Fruit fly (Drosophila melanogaster) whole organism, prepupa: ENCODE measurements around the gene Clc.

ENCODE experiments used
- CG10631 ChIP-seq: fragments of 200-800 bp; sonication (Bioruptor generic); optimal IDR thresholded peaks from 2 replicates; lab custom pipeline; 2016; ENCODE audit warnings: missing biosample characterization, missing genetic modification characterization
- CG10669 ChIP-seq: fragments of 200-800 bp; sonication (Bioruptor generic); optimal IDR thresholded peaks from 3 replicates; lab custom pipeline; 2018; ENCODE audit warnings: missing biosample characterization, mild to moderate bottlenecking, missing genetic modification characterization, moderate library complexity
- CG11294 ChIP-seq: fragments of 200-800 bp; sonication (Bioruptor generic); IDR thresholded peaks from 2 replicates; pipeline ENCODE4 v1.3.6; 2022; ENCODE audit warnings: missing biosample characterization, missing genetic modification characterization
- CG11762 ChIP-seq: fragments of 200-800 bp; sonication (Bioruptor generic); optimal IDR thresholded peaks from 3 replicates; lab custom pipeline; 2016; ENCODE audit warnings: missing biosample characterization, missing genetic modification characterization; ENCODE audit not compliant: insufficient read depth
- CG15336 ChIP-seq: fragments of 200-800 bp; sonication (Bioruptor generic); IDR thresholded peaks from 2 replicates; pipeline ENCODE4 v1.3.6; 2022; ENCODE audit warnings: missing biosample characterization, missing genetic modification characterization
- CG16779 ChIP-seq: fragments of 200-800 bp; sonication (Bioruptor generic); optimal IDR thresholded peaks from 3 replicates; lab custom pipeline; 2017; ENCODE audit warnings: missing biosample characterization, mild to moderate bottlenecking, missing genetic modification characterization
- CG3032 ChIP-seq: fragments of 200-800 bp; optimal IDR thresholded peaks from 2 replicates; lab custom pipeline; 2019; ENCODE audit warnings: missing biosample characterization, mild to moderate bottlenecking, missing genetic modification characterization, moderate library complexity
- CG6163 ChIP-seq: fragments of 200-800 bp; sonication (Bioruptor generic); IDR thresholded peaks from 3 replicates; pipeline ENCODE4 v1.3.6; 2022; ENCODE audit warnings: missing biosample characterization, missing genetic modification characterization
- CG6276 ChIP-seq: fragments of 200-800 bp; sonication (Bioruptor generic); optimal IDR thresholded peaks from 2 replicates; lab custom pipeline; 2017; ENCODE audit warnings: missing biosample characterization, mild to moderate bottlenecking, missing genetic modification characterization
- CG6808 ChIP-seq: fragments of 200-800 bp; sonication (Bioruptor generic); optimal IDR thresholded peaks from 3 replicates; lab custom pipeline; 2017; ENCODE audit warnings: missing biosample characterization, missing genetic modification characterization, mild to moderate bottlenecking, moderate library complexity, missing genetic modification reagents
- CG6854 ChIP-seq: fragments of 200-800 bp; sonication (Bioruptor generic); optimal IDR thresholded peaks from 2 replicates; lab custom pipeline; 2017; ENCODE audit warnings: missing biosample characterization, mild to moderate bottlenecking, missing genetic modification characterization
- CG7368 ChIP-seq: fragments of 200-800 bp; sonication (Bioruptor generic); optimal IDR thresholded peaks from 3 replicates; lab custom pipeline; 2016; ENCODE audit warnings: missing biosample characterization, missing genetic modification characterization
- CG8119 ChIP-seq: fragments of 200-800 bp; sonication (Bioruptor generic); IDR thresholded peaks from 3 replicates; pipeline ENCODE4 v1.3.6; 2022; ENCODE audit warnings: missing biosample characterization, missing genetic modification characterization
- CG8319 ChIP-seq: fragments of 200-800 bp; sonication (Bioruptor generic); optimal IDR thresholded peaks from 3 replicates; lab custom pipeline; 2016; ENCODE audit warnings: missing biosample characterization, missing genetic modification characterization
- CG8632 ChIP-seq: fragments of 200-800 bp; sonication (Bioruptor generic); optimal IDR thresholded peaks from 3 replicates; lab custom pipeline; 2016; ENCODE audit warnings: missing biosample characterization, missing genetic modification characterization
- Eip78C ChIP-seq: fragments of 200-800 bp; sonication (Bioruptor generic); peaks from one replicate; lab custom pipeline; 2016; ENCODE audit warnings: missing biosample characterization, missing genetic modification characterization
- Eip93F ChIP-seq: fragments of 200-800 bp; sonication (Bioruptor generic); optimal IDR thresholded peaks from 2 replicates; lab custom pipeline; 2016; ENCODE audit warnings: missing biosample characterization, mild to moderate bottlenecking, missing genetic modification characterization
- Ets96B ChIP-seq: fragments of 200-800 bp; optimal IDR thresholded peaks from 2 replicates; lab custom pipeline; 2019; ENCODE audit warnings: missing biosample characterization, mild to moderate bottlenecking, missing genetic modification characterization, moderate library complexity
- Gug ChIP-seq: fragments of 200-800 bp; sonication (Bioruptor generic); IDR thresholded peaks from 2 replicates; pipeline ENCODE4 v1.3.6; 2022; ENCODE audit warnings: missing biosample characterization, missing genetic modification characterization
- Hr38 ChIP-seq: sonication (Bioruptor generic); optimal IDR thresholded peaks from 2 replicates; lab custom pipeline; 2016; ENCODE audit warnings: missing biosample characterization, missing genetic modification characterization
- Hr39 ChIP-seq: fragments of 200-800 bp; sonication (Bioruptor generic); optimal IDR thresholded peaks from 2 replicates; lab custom pipeline; 2016; ENCODE audit warnings: missing biosample characterization, missing genetic modification characterization
- Lpt ChIP-seq: fragments of 200-800 bp; sonication (Bioruptor generic); optimal IDR thresholded peaks from 3 replicates; lab custom pipeline; 2016; ENCODE audit warnings: missing biosample characterization, missing genetic modification characterization
- Met ChIP-seq: fragments of 200-800 bp; sonication (Bioruptor generic); optimal IDR thresholded peaks from 3 replicates; lab custom pipeline; 2016; ENCODE audit warnings: missing biosample characterization, missing genetic modification characterization
- Smox ChIP-seq: fragments of 200-800 bp; sonication (Bioruptor generic); optimal IDR thresholded peaks from 3 replicates; lab custom pipeline; 2016; ENCODE audit warnings: missing biosample characterization, missing genetic modification characterization
- Sox102F ChIP-seq: fragments of 200-800 bp; sonication (Bioruptor generic); optimal IDR thresholded peaks from 2 replicates; lab custom pipeline; 2016; ENCODE audit warnings: missing biosample characterization, mild to moderate bottlenecking, missing genetic modification characterization
- Sox14 ChIP-seq: fragments of 200-800 bp; sonication (Bioruptor generic); optimal IDR thresholded peaks from 3 replicates; lab custom pipeline; 2016; ENCODE audit warnings: missing biosample characterization, missing genetic modification characterization
- Sox15 ChIP-seq: fragments of 200-800 bp; sonication (Bioruptor generic); optimal IDR thresholded peaks from 3 replicates; lab custom pipeline; 2016; ENCODE audit warnings: missing biosample characterization, missing genetic modification characterization
- achi ChIP-seq: fragments of 200-800 bp; sonication (Bioruptor generic); optimal IDR thresholded peaks from 3 replicates; lab custom pipeline; 2016; ENCODE audit warnings: missing biosample characterization, missing genetic modification characterization
- acj6 ChIP-seq: fragments of 200-800 bp; sonication (Bioruptor generic); optimal IDR thresholded peaks from 3 replicates; lab custom pipeline; 2016; ENCODE audit warnings: missing biosample characterization, missing genetic modification characterization
- cyc ChIP-seq: fragments of 200-800 bp; sonication (Bioruptor generic); optimal IDR thresholded peaks from 3 replicates; lab custom pipeline; 2016; ENCODE audit warnings: missing biosample characterization, missing genetic modification characterization
- dac ChIP-seq: fragments of 200-800 bp; sonication (Bioruptor generic); optimal IDR thresholded peaks from 2 replicates; lab custom pipeline; 2017; ENCODE audit warnings: missing biosample characterization, mild to moderate bottlenecking, missing genetic modification characterization
- dsx ChIP-seq: fragments of 200-800 bp; optimal IDR thresholded peaks from 3 replicates; lab custom pipeline; 2019; ENCODE audit warnings: missing biosample characterization, mild to moderate bottlenecking, missing genetic modification characterization, moderate library complexity; ENCODE audit not compliant: poor library complexity, severe bottlenecking
- eg ChIP-seq: fragments of 200-800 bp; sonication (Bioruptor generic); IDR thresholded peaks from 3 replicates; pipeline ENCODE4 v1.3.6; 2022; ENCODE audit warnings: missing biosample characterization, missing genetic modification characterization
- esn ChIP-seq: fragments of 200-800 bp; sonication (Bioruptor generic); optimal IDR thresholded peaks from 2 replicates; lab custom pipeline; 2016; ENCODE audit warnings: missing biosample characterization, mild to moderate bottlenecking, missing genetic modification characterization, moderate library complexity
- fd59A ChIP-seq: fragments of 200-800 bp; sonication (Bioruptor generic); optimal IDR thresholded peaks from 2 replicates; lab custom pipeline; 2017; ENCODE audit warnings: missing biosample characterization, mild to moderate bottlenecking, missing genetic modification characterization, missing genetic modification reagents
- fkh ChIP-seq: fragments of 200-800 bp; sonication (Bioruptor generic); optimal IDR thresholded peaks from 3 replicates; lab custom pipeline; 2017; ENCODE audit warnings: missing biosample characterization, mild to moderate bottlenecking, missing genetic modification characterization, moderate library complexity
- lz ChIP-seq: fragments of 200-800 bp; sonication (Bioruptor generic); optimal IDR thresholded peaks from 3 replicates; lab custom pipeline; 2016; ENCODE audit warnings: missing biosample characterization, missing genetic modification characterization
- net ChIP-seq: fragments of 200-800 bp; sonication (Bioruptor generic); optimal IDR thresholded peaks from 3 replicates; lab custom pipeline; 2016; ENCODE audit warnings: missing biosample characterization, missing genetic modification characterization
- pdm3 ChIP-seq: fragments of 200-800 bp; sonication (Bioruptor generic); optimal IDR thresholded peaks from 3 replicates; lab custom pipeline; 2016; ENCODE audit warnings: missing biosample characterization, missing genetic modification characterization
- spab ChIP-seq: fragments of 200-800 bp; sonication (Bioruptor generic); optimal IDR thresholded peaks from 2 replicates; lab custom pipeline; 2017; ENCODE audit warnings: missing biosample characterization, mild to moderate bottlenecking, missing genetic modification characterization, missing genetic modification reagents
- ss ChIP-seq, 2 experiments: fragments of 200-800 bp; sonication (Bioruptor generic); optimal IDR thresholded peaks; 2 replicates in 1 of 2; 3 replicates in 1 of 2; lab custom pipeline; 2017 to 2018; ENCODE audit warnings: mild to moderate bottlenecking in 2 of 2, missing biosample characterization in 2 of 2, missing genetic modification characterization in 2 of 2, moderate library complexity in 1 of 2
- svp ChIP-seq: fragments of 200-800 bp; sonication (Bioruptor generic); peaks from one replicate; lab custom pipeline; 2016; ENCODE audit warnings: missing biosample characterization, missing genetic modification characterization
- topi ChIP-seq: fragments of 200-800 bp; sonication (Bioruptor generic); optimal IDR thresholded peaks from 3 replicates; lab custom pipeline; 2016; ENCODE audit warnings: missing biosample characterization, missing genetic modification characterization
- vri ChIP-seq: fragments of 200-800 bp; sonication (Bioruptor generic); optimal IDR thresholded peaks from 3 replicates; lab custom pipeline; 2016; ENCODE audit warnings: missing biosample characterization, mild to moderate bottlenecking, missing genetic modification characterization

Clc gene

DNA sequence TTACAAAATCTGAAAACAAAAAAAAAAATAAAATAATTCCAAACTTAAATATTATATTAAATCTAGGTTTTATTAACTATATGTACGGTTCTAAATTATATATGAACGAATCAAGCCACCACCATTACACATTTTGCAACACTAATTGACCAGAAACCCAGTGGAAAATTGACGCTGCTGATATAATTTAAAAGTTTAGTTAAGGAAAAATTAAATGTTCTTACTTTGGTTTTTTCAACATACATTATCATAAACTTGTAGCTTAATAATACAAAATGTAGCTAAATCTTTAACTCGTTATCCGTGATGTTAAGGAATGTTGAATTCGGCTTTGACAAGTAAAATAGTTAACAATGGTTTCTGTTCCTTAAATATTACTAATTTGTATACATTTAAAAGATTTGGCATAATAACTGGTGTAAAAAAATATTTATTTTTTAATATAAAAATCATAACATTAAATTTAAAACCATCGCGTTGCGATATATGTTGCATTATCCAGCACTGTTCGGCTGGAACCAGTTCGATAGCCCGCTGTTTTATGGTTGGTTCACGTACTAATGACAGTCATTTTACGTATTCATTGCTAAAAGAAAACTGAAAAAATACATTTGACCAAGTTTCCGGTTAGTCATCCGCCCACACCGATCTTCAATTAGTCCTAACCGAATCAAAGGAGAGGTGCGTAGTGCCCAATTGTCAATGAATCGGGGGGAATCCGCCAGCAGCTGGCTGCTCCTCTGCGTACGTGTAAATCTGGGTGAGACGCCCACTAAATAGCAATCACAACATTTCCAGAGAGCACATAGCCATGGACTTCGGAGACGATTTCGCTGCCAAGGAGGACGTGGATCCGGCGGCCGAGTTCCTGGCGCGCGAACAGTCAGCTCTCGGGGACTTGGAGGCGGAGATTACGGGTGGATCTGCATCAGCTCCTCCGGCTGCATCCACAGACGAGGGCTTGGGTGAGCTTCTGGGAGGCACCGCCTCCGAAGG is 1.4 kb downstream of the Clc start (continued):
- peak; percentile 64 for TF ChIP-seq CG3032 (tag; lab: Kevin White, UChicago)
- peak; percentile 52 for TF ChIP-seq net (GFP tag; lab: Kevin White, UChicago)
- TF ChIP-seq CG11762: peak; percentile 9
- peak; percentile 83 for TF ChIP-seq Eip78C (GFP tag; lab: Kevin White, UChicago)
- TF ChIP-seq Sox102F: peak; percentile 52
- peak; percentile 16; the same call in 1 of the 2 replicates for TF ChIP-seq Gug
- peak; percentile 41 for TF ChIP-seq dsx (GFP tag; lab: Kevin White, UChicago)
- no peak for TF ChIP-seq fkh (GFP tag; lab: Kevin White, UChicago)
- no peak for TF ChIP-seq Lpt (GFP tag; lab: Kevin White, UChicago)
- peak; percentile 7 for TF ChIP-seq fd59A (GFP tag; lab: Kevin White, UChicago)
- peak; percentile 2 for TF ChIP-seq CG6808 (GFP tag; lab: Kevin White, UChicago)
- TF ChIP-seq eg: peak; percentile 68
- TF ChIP-seq CG6163 (GFP tag; lab: Robert Waterston, UW): peak; percentile 61
- peak; percentile 8 for TF ChIP-seq Eip93F
- peak; percentile 36 for TF ChIP-seq Sox15 (GFP tag; lab: Kevin White, UChicago)
- peak; percentile 52 for TF ChIP-seq Smox (GFP tag; lab: Kevin White, UChicago)
- peak; percentile 4 for TF ChIP-seq CG8319
- TF ChIP-seq topi (GFP tag; lab: Kevin White, UChicago): peak; percentile 54
- peak; percentile 16 for TF ChIP-seq spab (GFP tag; lab: Kevin White, UChicago)
- TF ChIP-seq CG8119 (GFP tag; lab: Robert Waterston, UW): peak; percentile 58; the same call in 2 of the 3 replicates
- peak; percentile 33 for TF ChIP-seq Hr39 (GFP tag; lab: Kevin White, UChicago)
- peak; percentile 67 for TF ChIP-seq CG8632 (GFP tag; lab: Kevin White, UChicago)
- peak; percentile 3 for TF ChIP-seq Sox14 (GFP tag; lab: Kevin White, UChicago)
- peak in 1 of 2 experiments; percentile 52 for TF ChIP-seq ss (GFP tag; optimal IDR thresholded peaks at IDR 0.05; lab: Kevin White, UChicago)
- peak; percentile 63 for TF ChIP-seq achi (GFP tag; lab: Kevin White, UChicago)
- TF ChIP-seq CG10669 (GFP tag; lab: Kevin White, UChicago): peak; percentile 45
- TF ChIP-seq CG15336 (GFP tag; lab: Robert Waterston, UW): peak; percentile 47
- TF ChIP-seq Hr38 (GFP tag; lab: Kevin White, UChicago): no peak
- peak; percentile 36 for TF ChIP-seq lz (GFP tag; lab: Kevin White, UChicago)
- TF ChIP-seq CG7368 (GFP tag; lab: Kevin White, UChicago): peak; percentile 22
- TF ChIP-seq acj6 (GFP tag; lab: Kevin White, UChicago): peak; percentile 60
- peak; percentile 69 for TF ChIP-seq esn (GFP tag; lab: Kevin White, UChicago)
- TF ChIP-seq CG10631 (GFP tag; lab: Kevin White, UChicago): peak; percentile 69
- peak; percentile 29; the same call in 1 of the 2 replicates for TF ChIP-seq CG11294 (GFP tag; lab: Robert Waterston, UW)

DNA sequence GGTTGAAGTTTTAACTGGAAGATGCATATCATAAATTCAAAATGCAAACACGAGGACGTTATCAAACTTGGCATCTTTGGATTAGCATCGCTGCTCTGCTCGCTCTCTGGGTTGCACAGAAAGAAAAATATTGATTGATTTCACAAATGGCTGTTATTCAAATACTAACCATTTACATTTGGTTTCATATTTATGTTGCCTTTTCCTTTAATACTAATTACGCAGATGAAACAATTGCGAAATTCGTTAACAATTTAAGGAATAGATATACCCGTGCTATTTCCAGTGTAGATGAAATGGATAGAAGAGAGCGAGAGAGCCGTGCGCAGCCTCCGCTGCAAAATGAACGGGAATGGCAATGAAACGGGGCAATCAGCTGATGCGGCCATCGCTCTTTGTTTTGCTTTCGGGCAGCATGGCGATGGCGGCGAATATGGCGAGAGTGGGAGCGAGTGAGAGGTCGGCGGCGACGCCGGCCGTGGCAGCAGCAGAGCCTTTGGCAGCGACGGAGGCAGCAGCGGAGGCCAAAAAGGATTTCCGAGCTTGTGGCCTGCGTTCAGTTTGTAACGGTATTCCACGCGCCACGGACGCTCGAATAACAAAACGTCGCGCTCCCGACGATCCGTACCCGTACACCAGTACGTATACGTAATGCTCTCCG is 6.8 kb downstream of the Clc start, which contains the start of gene rdgC:
rdgC (plus strand) TSS at position 568 of the 661 bp plus-strand sequence.
- peak; percentile 92 for TF ChIP-seq CG8119 (GFP tag; lab: Robert Waterston, UW)
- TF ChIP-seq CG6276 (GFP tag; lab: Kevin White, UChicago): peak; percentile 88
- peak; percentile 94 for TF ChIP-seq cyc (GFP tag; lab: Kevin White, UChicago)
- peak; percentile 94 for TF ChIP-seq svp (GFP tag; lab: Kevin White, UChicago)
- TF ChIP-seq Ets96B (tag; lab: Kevin White, UChicago): peak; percentile 91
- peak; percentile 2 for TF ChIP-seq Hr38 (GFP tag; lab: Kevin White, UChicago)
- peak; percentile 90 for TF ChIP-seq Hr39 (GFP tag; lab: Kevin White, UChicago)
- peak; percentile 94 for TF ChIP-seq CG10669 (GFP tag; lab: Kevin White, UChicago)
- peak; percentile 76 for TF ChIP-seq dac (GFP tag; lab: Kevin White, UChicago)
- TF ChIP-seq Eip93F: peak; percentile 38
- no peak for TF ChIP-seq CG6854
- peak; percentile 97 for TF ChIP-seq eg
- peak; percentile 91 for TF ChIP-seq esn (GFP tag; lab: Kevin White, UChicago)
- peak; percentile 89 for TF ChIP-seq achi (GFP tag; lab: Kevin White, UChicago)
- TF ChIP-seq acj6 (GFP tag; lab: Kevin White, UChicago): peak; percentile 92
- peak; percentile 92 for TF ChIP-seq pdm3 (GFP tag; lab: Kevin White, UChicago)
- peak; percentile 84 for TF ChIP-seq Met (GFP tag; lab: Kevin White, UChicago)
- TF ChIP-seq CG11762: peak; percentile 85
- TF ChIP-seq spab (GFP tag; lab: Kevin White, UChicago): peak; percentile 84
- peak; percentile 79 for TF ChIP-seq CG16779 (tag; lab: Kevin White, UChicago)
- peak; percentile 76 for TF ChIP-seq vri (GFP tag; lab: Kevin White, UChicago)
- peak; percentile 91 for TF ChIP-seq CG7368 (GFP tag; lab: Kevin White, UChicago)
- peak; percentile 88 for TF ChIP-seq dsx (GFP tag; lab: Kevin White, UChicago)
- peak; percentile 88 for TF ChIP-seq Sox102F
- TF ChIP-seq CG8319: peak; percentile 80
